Worm (Caenorhabditis elegans): ENCODE results near the gene F19C6.3.

The F19C6.3 gene

DNA sequence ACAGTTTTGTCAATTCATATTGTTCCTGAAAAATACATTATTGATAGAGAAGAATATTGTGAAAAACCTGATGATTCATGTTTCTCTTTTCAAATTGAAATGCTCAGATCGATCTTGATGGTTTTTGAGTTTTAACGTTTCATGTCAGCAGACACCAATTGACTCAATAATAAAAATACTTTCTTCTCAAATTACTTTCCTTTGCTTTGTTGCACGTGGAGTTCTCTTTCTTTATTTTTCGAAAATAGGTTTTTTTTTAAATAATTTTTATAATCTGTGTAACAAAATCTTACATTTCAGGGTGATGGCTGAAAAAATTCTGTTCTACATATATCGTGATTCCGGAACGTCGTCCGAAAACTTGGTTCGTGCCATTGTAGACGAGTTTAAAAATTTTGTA, 7.9 kb downstream of the F19C6.3 start, which contains the start of gene F19C6.2:
F19C6.2 (plus strand) TSS at position 301 of the 400 bp plus-strand sequence.
- TF ChIP-seq aly-1 (tag; optimal IDR thresholded peaks at IDR 0.05) (no peak), sea-1 (GFP tag; conservative IDR thresholded peaks at IDR 0.05) (no peak), tbx-37 (GFP tag; conservative IDR thresholded peaks at IDR 0.05) (no peak), ama-1 (optimal IDR thresholded peaks at IDR 0.05) (no peak)

DNA sequence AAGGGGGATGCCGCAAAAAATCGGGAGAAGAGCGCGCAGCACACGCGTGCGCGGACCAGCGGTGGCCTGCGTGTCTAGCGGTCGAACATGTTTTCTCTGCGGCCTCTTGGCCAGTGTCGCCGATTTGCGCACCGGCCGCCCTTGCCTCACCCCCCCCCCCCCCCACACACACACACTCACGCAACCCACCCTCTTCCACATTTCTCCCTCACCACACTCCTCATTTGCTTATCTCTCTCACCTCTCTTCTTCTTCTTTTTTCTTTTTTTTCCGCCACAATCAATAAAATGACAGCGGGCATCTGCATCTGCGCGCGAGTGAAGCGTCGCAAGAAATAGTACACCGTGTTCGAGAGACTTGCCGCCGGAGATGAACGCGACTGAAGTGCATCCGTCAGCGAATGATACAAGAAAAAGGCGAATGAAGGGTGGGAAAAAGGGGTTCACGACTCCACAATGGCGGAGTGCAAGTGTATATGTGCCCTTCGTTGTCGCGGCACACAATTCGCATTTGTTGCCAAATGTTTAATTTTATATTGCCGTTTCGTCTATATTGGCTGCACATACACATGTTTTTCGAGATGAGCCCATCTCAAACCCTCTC, 8.9 kb downstream of the F19C6.3 start:
- TF ChIP-seq hmbx-1 (tag; optimal IDR thresholded peaks at IDR 0.05) (no peak), aly-1 (tag; optimal IDR thresholded peaks at IDR 0.05) (no peak), sea-1 (GFP tag; conservative IDR thresholded peaks at IDR 0.05) (no peak), ceh-36 (tag; optimal IDR thresholded peaks at IDR 0.05) (no peak), F13C5.2 (tag; optimal IDR thresholded peaks at IDR 0.05) (peak; percentile 69), B0310.2 (tag; optimal IDR thresholded peaks at IDR 0.05) (peak; percentile 80), tra-4 (tag; optimal IDR thresholded peaks at IDR 0.05) (no peak), hmg-4 (GFP tag; optimal IDR thresholded peaks at IDR 0.05) (peak; percentile 94), ceh-13 (GFP tag; optimal IDR thresholded peaks at IDR 0.05) (no peak), flt-1 (GFP tag; IDR thresholded peaks at IDR 0.05) (no peak), hnd-1 (tag; optimal IDR thresholded peaks at IDR 0.05) (no peak), tbx-11 (GFP tag; IDR thresholded peaks at IDR 0.05) (no peak), ama-1 (optimal IDR thresholded peaks at IDR 0.05) (no peak), ets-7 (tag; optimal IDR thresholded peaks at IDR 0.05) (no peak), scrt-1 (GFP tag; IDR thresholded peaks at IDR 0.05) (no peak), pes-1 (GFP tag; IDR thresholded peaks at IDR 0.05) (0 out of 2 replicates have a peak, but pooled peaks have one; percentile 43), tbx-37 (GFP tag; conservative IDR thresholded peaks at IDR 0.05) (0 out of 2 replicates have a peak, but pooled peaks have one; percentile 5)

DNA sequence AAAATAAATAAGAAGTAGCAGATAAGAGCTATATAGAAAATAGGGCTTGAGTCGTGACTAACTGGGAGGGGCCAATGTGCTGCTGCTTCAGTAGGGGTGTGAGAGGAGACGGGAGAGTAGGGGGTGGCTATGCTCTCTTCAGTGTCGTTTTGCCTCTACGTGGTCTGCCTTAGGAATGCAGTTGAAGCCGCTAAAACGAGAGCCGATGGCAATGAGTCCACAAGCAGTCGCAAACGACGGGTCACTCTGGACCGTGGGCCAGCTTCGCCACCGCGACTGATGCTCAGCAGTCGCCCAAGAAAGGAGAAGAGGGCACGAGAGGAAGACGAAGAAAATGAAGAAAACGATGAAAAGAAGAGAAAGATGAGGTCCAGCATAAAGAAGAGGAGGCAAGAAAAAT, 9.4 kb downstream of the F19C6.3 start, which contains the start of gene grk-1:
grk-1 (minus strand) TSS at position 17 of the 400 bp plus-strand sequence.
- TF ChIP-seq B0310.2 (tag; optimal IDR thresholded peaks at IDR 0.05) (no peak), sea-1 (GFP tag; conservative IDR thresholded peaks at IDR 0.05) (no peak), ceh-13 (GFP tag; optimal IDR thresholded peaks at IDR 0.05) (no peak), flt-1 (GFP tag; IDR thresholded peaks at IDR 0.05) (no peak), tbx-37 (GFP tag; conservative IDR thresholded peaks at IDR 0.05) (no peak), pes-1 (GFP tag; IDR thresholded peaks at IDR 0.05) (no peak), F13C5.2 (tag; optimal IDR thresholded peaks at IDR 0.05) (no peak), ceh-36 (tag; optimal IDR thresholded peaks at IDR 0.05) (no peak), hmbx-1 (tag; optimal IDR thresholded peaks at IDR 0.05) (no peak), aly-1 (tag; optimal IDR thresholded peaks at IDR 0.05) (no peak), tra-4 (tag; optimal IDR thresholded peaks at IDR 0.05) (no peak), tbx-11 (GFP tag; IDR thresholded peaks at IDR 0.05) (no peak), ets-7 (tag; optimal IDR thresholded peaks at IDR 0.05) (no peak), hnd-1 (tag; optimal IDR thresholded peaks at IDR 0.05) (no peak), ama-1 (optimal IDR thresholded peaks at IDR 0.05) (no peak), scrt-1 (GFP tag; IDR thresholded peaks at IDR 0.05) (no peak), hmg-4 (GFP tag; optimal IDR thresholded peaks at IDR 0.05) (no peak)

DNA sequence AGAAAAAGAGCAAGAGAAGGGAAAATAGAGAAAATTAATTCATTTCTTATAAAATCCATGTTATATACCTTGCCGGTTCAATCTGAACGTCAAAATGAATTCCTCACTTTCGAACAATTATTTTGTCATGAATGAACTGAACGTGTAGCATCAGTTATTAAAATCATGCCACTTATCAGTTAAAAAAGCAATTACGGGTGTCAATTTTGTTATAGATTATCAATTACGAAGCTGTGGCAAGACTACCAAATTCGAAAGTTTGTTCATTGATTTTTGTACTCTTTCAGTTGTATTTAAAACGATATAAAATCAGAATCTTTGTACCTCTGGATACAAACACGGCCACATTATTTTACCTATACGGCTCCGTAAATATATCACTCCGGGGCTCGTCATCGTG, 11.2 kb downstream of the F19C6.3 start:
- TF ChIP-seq scrt-1 (GFP tag; IDR thresholded peaks at IDR 0.05) (no peak), flt-1 (GFP tag; IDR thresholded peaks at IDR 0.05) (no peak), B0310.2 (tag; optimal IDR thresholded peaks at IDR 0.05) (no peak)

DNA sequence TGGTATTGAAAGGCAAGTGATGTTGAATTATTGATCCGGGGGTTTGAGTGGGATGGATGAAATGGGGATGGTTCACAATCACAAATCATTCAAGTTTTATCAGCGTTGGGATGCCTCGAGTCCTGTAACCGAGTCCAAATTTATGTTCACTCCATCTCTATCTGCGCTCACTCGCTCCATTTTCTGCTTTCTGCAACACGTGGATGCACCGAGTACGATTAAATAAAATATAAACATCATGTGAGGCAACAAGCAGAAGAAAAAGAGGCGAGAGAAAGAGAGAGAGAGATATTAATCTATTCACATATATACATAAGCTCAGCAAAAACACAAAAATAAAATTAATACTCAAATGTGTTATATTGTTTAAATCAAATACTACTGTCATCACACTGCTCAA, 15.5 kb downstream of the F19C6.3 start:
- TF ChIP-seq sea-1 (GFP tag; conservative IDR thresholded peaks at IDR 0.05) (no peak), ama-1 (optimal IDR thresholded peaks at IDR 0.05) (no peak), pes-1 (GFP tag; IDR thresholded peaks at IDR 0.05) (no peak), tbx-11 (GFP tag; IDR thresholded peaks at IDR 0.05) (no peak), ceh-13 (GFP tag; optimal IDR thresholded peaks at IDR 0.05) (no peak), ceh-36 (tag; optimal IDR thresholded peaks at IDR 0.05) (no peak), tra-4 (tag; optimal IDR thresholded peaks at IDR 0.05) (no peak), aly-1 (tag; optimal IDR thresholded peaks at IDR 0.05) (no peak), F13C5.2 (tag; optimal IDR thresholded peaks at IDR 0.05) (no peak), B0310.2 (tag; optimal IDR thresholded peaks at IDR 0.05) (no peak), hmg-4 (GFP tag; optimal IDR thresholded peaks at IDR 0.05) (no peak), flt-1 (GFP tag; IDR thresholded peaks at IDR 0.05) (no peak), scrt-1 (GFP tag; IDR thresholded peaks at IDR 0.05) (no peak), ets-7 (tag; optimal IDR thresholded peaks at IDR 0.05) (no peak), hmbx-1 (tag; optimal IDR thresholded peaks at IDR 0.05) (no peak)

DNA sequence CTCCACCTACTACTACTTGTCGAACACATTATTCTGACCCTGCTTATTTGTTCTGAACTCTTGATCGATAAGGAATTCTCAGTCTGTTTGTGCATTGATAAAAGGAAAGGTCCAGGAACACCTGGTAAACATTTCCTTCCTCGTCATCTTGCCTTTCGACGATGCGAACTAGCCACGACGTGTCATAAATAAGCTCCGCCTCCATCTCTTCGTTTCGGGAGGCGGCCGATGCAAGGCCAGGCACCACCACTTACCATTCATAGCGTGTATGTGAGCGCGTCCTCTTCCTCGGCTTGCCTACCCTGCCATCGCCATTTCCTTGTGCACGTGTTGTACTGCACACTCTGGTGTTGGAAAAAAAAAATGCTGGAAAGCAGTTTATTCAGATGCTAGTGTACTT, 19.7 kb downstream of the F19C6.3 start:
- no peak for TF ChIP-seq ama-1 (optimal IDR thresholded peaks at IDR 0.05)

DNA sequence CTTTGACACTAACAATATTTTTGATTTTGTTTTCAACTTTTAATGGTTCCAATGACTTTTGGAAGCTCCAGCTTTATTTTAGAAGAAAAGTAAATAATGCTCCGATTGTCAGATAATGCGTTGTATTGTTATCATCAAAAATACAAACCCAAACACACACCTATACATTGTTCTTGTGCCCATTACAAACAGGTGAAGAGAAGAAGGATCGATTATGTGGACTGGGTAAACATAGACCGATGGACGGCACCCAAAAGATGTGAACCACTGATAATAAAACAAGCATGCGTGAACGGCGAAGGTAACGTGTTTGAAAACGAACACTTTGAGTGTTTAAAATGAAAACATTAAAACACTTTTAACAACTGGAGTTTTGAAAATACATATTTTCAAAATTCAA, 21.4 kb downstream of the F19C6.3 start:
- TF ChIP-seq aly-1 (tag; optimal IDR thresholded peaks at IDR 0.05) (no peak), ceh-13 (GFP tag; optimal IDR thresholded peaks at IDR 0.05) (no peak), B0310.2 (tag; optimal IDR thresholded peaks at IDR 0.05) (no peak), scrt-1 (GFP tag; IDR thresholded peaks at IDR 0.05) (no peak), ama-1 (optimal IDR thresholded peaks at IDR 0.05) (no peak), hmg-4 (GFP tag; optimal IDR thresholded peaks at IDR 0.05) (no peak)

DNA sequence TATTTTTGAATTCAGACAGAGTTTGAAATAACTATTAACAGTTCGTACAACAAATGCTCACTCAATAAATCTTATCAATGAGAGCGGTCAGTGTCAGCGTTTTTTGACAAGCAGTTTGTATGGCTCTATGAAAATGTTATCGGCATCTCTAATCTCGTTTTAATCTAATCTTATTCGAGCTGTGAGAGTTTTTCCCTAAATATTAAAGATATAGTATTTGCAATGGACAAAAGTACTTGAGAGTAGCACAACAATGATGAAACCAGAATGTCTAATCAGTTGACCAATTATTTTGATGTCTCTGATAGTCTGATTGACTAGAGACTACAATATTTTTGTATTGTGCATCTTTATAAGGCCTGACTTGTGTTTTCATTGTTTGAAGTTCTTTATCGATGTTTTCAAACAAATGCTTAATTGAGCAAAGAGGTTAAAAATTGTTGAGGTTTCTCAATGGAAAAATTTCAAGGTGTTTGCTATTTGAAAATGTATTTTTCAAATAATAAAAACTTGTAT, 23.6 kb downstream of the F19C6.3 start, which contains the start of gene F19C6.5:
F19C6.5 (minus strand) TSS at position 51 of the 516 bp plus-strand sequence.
- TF ChIP-seq hmg-4 (GFP tag; optimal IDR thresholded peaks at IDR 0.05) (no peak), tbx-37 (GFP tag; conservative IDR thresholded peaks at IDR 0.05) (no peak), ceh-13 (GFP tag; optimal IDR thresholded peaks at IDR 0.05) (no peak), tbx-11 (GFP tag; IDR thresholded peaks at IDR 0.05) (no peak), B0310.2 (tag; optimal IDR thresholded peaks at IDR 0.05) (no peak), tra-4 (tag; optimal IDR thresholded peaks at IDR 0.05) (no peak), scrt-1 (GFP tag; IDR thresholded peaks at IDR 0.05) (no peak), ama-1 (optimal IDR thresholded peaks at IDR 0.05) (no peak), pes-1 (GFP tag; IDR thresholded peaks at IDR 0.05) (no peak), ets-7 (tag; optimal IDR thresholded peaks at IDR 0.05) (no peak), aly-1 (tag; optimal IDR thresholded peaks at IDR 0.05) (no peak), F13C5.2 (tag; optimal IDR thresholded peaks at IDR 0.05) (no peak), flt-1 (GFP tag; IDR thresholded peaks at IDR 0.05) (no peak), hnd-1 (tag; optimal IDR thresholded peaks at IDR 0.05) (no peak), sea-1 (GFP tag; conservative IDR thresholded peaks at IDR 0.05) (no peak), hmbx-1 (tag; optimal IDR thresholded peaks at IDR 0.05) (no peak), ceh-36 (tag; optimal IDR thresholded peaks at IDR 0.05) (no peak)
